Worm (Caenorhabditis elegans): ENCODE measurements around the gene C01G12.16.

Gene C01G12.16

ce11 chrIII:4195306-4196008, 34.4 kb downstream of the C01G12.16 start (continued):
- TF ChIP-seq lsy-2 (tag; optimal IDR thresholded peaks at IDR 0.05) (peak; percentile 2 to 51), nhr-90 (tag; optimal IDR thresholded peaks at IDR 0.05; ENCODE audit: poor library complexity) (peak; percentile 63), lin-35 (GFP tag; optimal IDR thresholded peaks at IDR 0.05) (peak in 1 of 2 experiments; percentile 34), swsn-7 (tag; optimal IDR thresholded peaks at IDR 0.05) (peak; percentile 21), ceh-8 (GFP tag; optimal IDR thresholded peaks at IDR 0.05) (peak; percentile 44), nhr-77 (tag; optimal IDR thresholded peaks at IDR 0.05) (no peak), lin-13 (GFP tag; optimal IDR thresholded peaks at IDR 0.05) (peak; percentile 25), irx-1 (tag; optimal IDR thresholded peaks at IDR 0.05) (peak; percentile 35), mef-2 (tag; optimal IDR thresholded peaks at IDR 0.05) (no peak), egl-13 (tag; optimal IDR thresholded peaks at IDR 0.05) (no peak), Y116A8C.19 (tag; optimal IDR thresholded peaks at IDR 0.05; ENCODE audit: borderline replicate concordance) (no peak)

DNA sequence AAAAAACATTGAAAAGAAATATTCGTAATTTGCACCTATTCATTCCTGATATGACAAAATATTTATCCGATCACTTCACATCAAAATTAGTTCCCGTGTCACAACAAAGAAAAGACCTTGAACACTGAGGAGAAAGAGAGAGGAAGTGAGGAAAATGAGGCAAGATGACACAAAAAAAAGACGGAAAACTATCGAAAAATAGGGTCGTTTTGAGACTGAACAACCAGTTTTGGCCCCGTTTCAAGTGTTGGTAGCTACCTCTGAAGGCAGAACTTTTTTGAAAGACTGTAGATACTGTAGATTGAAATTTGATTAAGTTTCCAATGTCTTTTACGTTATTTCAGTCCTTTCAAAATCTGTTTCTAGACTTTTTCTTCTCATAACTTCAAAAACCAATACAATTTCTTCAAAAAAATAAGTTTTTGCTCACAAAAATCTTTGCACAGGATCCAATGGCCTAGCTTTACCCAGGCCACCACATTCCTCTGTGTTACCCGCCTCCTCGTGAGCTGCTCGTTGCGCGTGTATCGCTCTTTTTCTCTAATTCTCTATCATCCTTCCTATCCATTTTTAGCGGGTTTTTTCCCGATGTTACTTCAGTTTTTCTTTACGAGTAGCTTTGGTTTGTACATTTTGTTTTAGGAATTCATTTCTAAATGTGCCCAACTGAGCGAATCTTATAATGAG, 35.4 kb downstream of the C01G12.16 start:
- TF ChIP-seq rnt-1 (tag; optimal IDR thresholded peaks at IDR 0.05) (peak; percentile 92), unc-30 (tag; optimal IDR thresholded peaks at IDR 0.05) (no peak), nhr-20 (tag; optimal IDR thresholded peaks at IDR 0.05) (peak; percentile 50), ama-1 (optimal IDR thresholded peaks at IDR 0.05) (no peak), mab-9 (GFP tag; IDR thresholded peaks at IDR 0.05) (no peak), sptf-1 (tag; optimal IDR thresholded peaks at IDR 0.05) (no peak), mdl-1 (tag; optimal IDR thresholded peaks at IDR 0.05) (peak; percentile 63 to 90), fkh-10 (GFP tag; optimal IDR thresholded peaks at IDR 0.05) (peak; percentile 42), zip-4 (GFP tag; optimal IDR thresholded peaks at IDR 0.05) (peak; percentile 15), egl-13 (tag; optimal IDR thresholded peaks at IDR 0.05) (peak; percentile 24), lin-35 (GFP tag; optimal IDR thresholded peaks at IDR 0.05) (peak in 1 of 2 experiments; percentile 69), lir-3 (tag; optimal IDR thresholded peaks at IDR 0.05; ENCODE audit: poor library complexity) (peak; percentile 88), skn-1 (tag; optimal IDR thresholded peaks at IDR 0.05) (peak; percentile 75), tlp-1 (tag; optimal IDR thresholded peaks at IDR 0.05) (no peak), ceh-88 (GFP tag; IDR thresholded peaks at IDR 0.05) (peak; percentile 38; the same call in 1 of the 2 replicates), nhr-47 (tag; optimal IDR thresholded peaks at IDR 0.05) (peak; percentile 66), xbp-1 (tag; optimal IDR thresholded peaks at IDR 0.05) (no peak), elt-3 (tag; optimal IDR thresholded peaks at IDR 0.05) (no peak), unc-98 (GFP tag; IDR thresholded peaks at IDR 0.05) (0 out of 2 replicates have a peak, but pooled peaks have one; percentile 49), pqm-1 (tag; optimal IDR thresholded peaks at IDR 0.05) (no peak), lin-15B (tag; optimal IDR thresholded peaks at IDR 0.05) (peak; percentile 59), lin-13 (GFP tag; optimal IDR thresholded peaks at IDR 0.05) (no peak), mef-2 (tag; optimal IDR thresholded peaks at IDR 0.05) (no peak), unc-130 (tag; optimal IDR thresholded peaks at IDR 0.05) (no peak), efl-1 (optimal IDR thresholded peaks at IDR 0.05) (peak; percentile 67 to 74), efl-1 (GFP tag; optimal IDR thresholded peaks at IDR 0.05 in 1 of 2) (peak; percentile 56 to 94), fkh-8 (tag; optimal IDR thresholded peaks at IDR 0.05) (peak; percentile 85), zag-1 (tag; optimal IDR thresholded peaks at IDR 0.05) (no peak), tbx-2 (tag; optimal IDR thresholded peaks at IDR 0.05) (peak; percentile 65), efl-3 (GFP tag; optimal IDR thresholded peaks at IDR 0.05) (no peak), isw-1 (GFP tag; IDR thresholded peaks at IDR 0.05) (peak; percentile 69), ztf-4 (tag; optimal IDR thresholded peaks at IDR 0.05) (no peak), lin-14 (GFP tag; optimal IDR thresholded peaks at IDR 0.05) (peak; percentile 83), nhr-85 (tag) (peak; percentile 76), C16A3.4 (tag; optimal IDR thresholded peaks at IDR 0.05) (peak; percentile 21), C04F5.9 (tag; optimal IDR thresholded peaks at IDR 0.05) (no peak), snu-23 (GFP tag; optimal IDR thresholded peaks at IDR 0.05) (peak; percentile 60), nhr-237 (tag; optimal IDR thresholded peaks at IDR 0.05) (no peak), F16B12.6 (tag; optimal IDR thresholded peaks at IDR 0.05) (peak; percentile 40), ceh-8 (GFP tag; optimal IDR thresholded peaks at IDR 0.05) (no peak), ceh-90 (tag; optimal IDR thresholded peaks at IDR 0.05) (peak; percentile 82), aly-2 (tag; optimal IDR thresholded peaks at IDR 0.05) (no peak), aha-1 (tag; optimal IDR thresholded peaks at IDR 0.05) (no peak)

All from whole organism, L1 larva.